Fruit fly (Drosophila melanogaster) whole organism, embryonic: Measurements from ENCODE around the gene CG42268.

Source experiments
- ATbp ChIP-seq: fragments of 200-800 bp; sonication (Bioruptor generic); optimal IDR thresholded peaks from 2 replicates; lab custom pipeline; 2017; ENCODE audit warnings: missing biosample characterization, mild to moderate bottlenecking, missing genetic modification characterization, missing genetic modification reagents
- Aef1 ChIP-seq: fragments of 200-800 bp; sonication (Bioruptor generic); IDR thresholded peaks from 3 replicates; pipeline ENCODE4 v1.3.6; 2022; ENCODE audit warnings: missing biosample characterization, missing genetic modification characterization
- Bteb2 ChIP-seq: fragments of 200-800 bp; sonication (Bioruptor generic); optimal IDR thresholded peaks from 2 replicates; lab custom pipeline; 2016; ENCODE audit warnings: missing biosample characterization, missing genetic modification characterization
- CG10209 ChIP-seq: fragments of 200-800 bp; sonication (Bioruptor generic); optimal IDR thresholded peaks from 3 replicates; lab custom pipeline; 2017; ENCODE audit warnings: missing biosample characterization, mild to moderate bottlenecking, missing genetic modification characterization, missing genetic modification reagents
- CG11504 ChIP-seq: fragments of 200-800 bp; sonication (Bioruptor generic); optimal IDR thresholded peaks from 3 replicates; lab custom pipeline; 2019; ENCODE audit warnings: missing biosample characterization, mild to moderate bottlenecking, missing genetic modification characterization, moderate library complexity
- CG11723 ChIP-seq: fragments of 200-800 bp; sonication (Bioruptor generic); optimal IDR thresholded peaks from 2 replicates; lab custom pipeline; 2017; ENCODE audit warnings: missing biosample characterization, mild to moderate bottlenecking, missing genetic modification characterization
- CG13624 ChIP-seq: fragments of 200-800 bp; sonication (Bioruptor generic); optimal IDR thresholded peaks from 2 replicates; lab custom pipeline; 2016; ENCODE audit warnings: missing biosample characterization, missing genetic modification characterization
- CG1603 ChIP-seq: fragments of 200-800 bp; sonication (Bioruptor generic); optimal IDR thresholded peaks from 2 replicates; lab custom pipeline; 2019; ENCODE audit warnings: missing biosample characterization, mild to moderate bottlenecking, missing genetic modification characterization, moderate library complexity
- CG16779 ChIP-seq: fragments of 200-800 bp; sonication (Bioruptor generic); IDR thresholded peaks from 2 replicates; pipeline ENCODE4 v1.3.6; 2022; ENCODE audit warnings: missing biosample characterization, missing genetic modification characterization
- CG2678 ChIP-seq: fragments of 200-800 bp; sonication (Bioruptor generic); optimal IDR thresholded peaks from 3 replicates; lab custom pipeline; 2019; ENCODE audit warnings: missing biosample characterization, mild to moderate bottlenecking, missing genetic modification characterization, moderate library complexity
- CG3726 ChIP-seq: fragments of 200-800 bp; sonication (Bioruptor generic); IDR thresholded peaks from 3 replicates; pipeline ENCODE4, ENCODE4 v1.3.6; 2022; ENCODE audit warnings: missing biosample characterization, missing genetic modification characterization
- CG3838 ChIP-seq: fragments of 200-800 bp; sonication (Bioruptor generic); optimal IDR thresholded peaks from 3 replicates; lab custom pipeline; 2016; ENCODE audit warnings: missing biosample characterization, missing genetic modification characterization
- CG42726 ChIP-seq: fragments of 200-800 bp; sonication (Bioruptor generic); IDR thresholded peaks from 2 replicates; pipeline ENCODE4 v1.3.6; 2022; ENCODE audit warnings: missing biosample characterization, missing genetic modification characterization; ENCODE audit not compliant: partially characterized antibody
- CG4707 ChIP-seq: fragments of 200-800 bp; sonication (Bioruptor generic); optimal IDR thresholded peaks from 2 replicates; lab custom pipeline; 2018; ENCODE audit warnings: missing biosample characterization, mild to moderate bottlenecking, missing genetic modification characterization, moderate library complexity
- CG6791 ChIP-seq: fragments of 200-800 bp; sonication (Bioruptor generic); IDR thresholded peaks from 3 replicates; pipeline ENCODE4 v1.3.6; 2022; ENCODE audit warnings: missing biosample characterization, missing genetic modification characterization; ENCODE audit not compliant: partially characterized antibody
- CG9215 ChIP-seq: fragments of 200-800 bp; sonication (Bioruptor generic); IDR thresholded peaks from 2 replicates; pipeline ENCODE4 v1.3.6; 2022; ENCODE audit warnings: missing biosample characterization, missing genetic modification characterization
- Deaf1 ChIP-seq: fragments of 200-800 bp; optimal IDR thresholded peaks from 3 replicates; lab custom pipeline; 2019; ENCODE audit warnings: missing biosample characterization, mild to moderate bottlenecking, missing genetic modification characterization, moderate library complexity
- HLH3B ChIP-seq: fragments of 200-800 bp; sonication (Bioruptor generic); IDR thresholded peaks from 2 replicates; pipeline ENCODE4 v1.3.6; 2022; ENCODE audit warnings: missing biosample characterization, missing genetic modification characterization
- HmgZ ChIP-seq: fragments of 200-800 bp; sonication (Bioruptor generic); optimal IDR thresholded peaks from 2 replicates; lab custom pipeline; 2018; ENCODE audit warnings: missing biosample characterization, mild to moderate bottlenecking, missing genetic modification characterization
- Lim3 ChIP-seq: fragments of 200-800 bp; sonication (Bioruptor generic); IDR thresholded peaks from 2 replicates; pipeline ENCODE4 v1.3.6; 2022; ENCODE audit warnings: missing biosample characterization, missing genetic modification characterization
- Med ChIP-seq: fragments of 200-800 bp; sonication (Bioruptor generic); peaks from one replicate; lab custom pipeline; 2016; ENCODE audit warnings: missing biosample characterization, missing genetic modification characterization, mild to moderate bottlenecking, inconsistent platforms, moderate library complexity
- Nf-YA ChIP-seq: fragments of 200-800 bp; sonication (Bioruptor generic); IDR thresholded peaks from 2 replicates; pipeline ENCODE4 v1.3.6; 2022; ENCODE audit warnings: missing biosample characterization, missing genetic modification characterization
- Opbp ChIP-seq: fragments of 200-800 bp; sonication (Bioruptor generic); IDR thresholded peaks from 3 replicates; pipeline ENCODE4 v1.3.6; 2022; ENCODE audit warnings: missing biosample characterization, missing genetic modification characterization; ENCODE audit not compliant: partially characterized antibody
- Poxn ChIP-seq: fragments of 200-800 bp; sonication (Bioruptor generic); IDR thresholded peaks from 2 replicates; pipeline ENCODE4 v1.3.6; 2022; ENCODE audit warnings: missing biosample characterization, missing genetic modification characterization
- Six4 ChIP-seq: fragments of 200-800 bp; sonication (Bioruptor generic); optimal IDR thresholded peaks from 2 replicates; lab custom pipeline; 2016; ENCODE audit warnings: missing biosample characterization, missing genetic modification characterization
- Ssrp ChIP-seq: fragments of 200-800 bp; sonication (Bioruptor generic); optimal IDR thresholded peaks from 2 replicates; lab custom pipeline; 2018; ENCODE audit warnings: missing biosample characterization, mild to moderate bottlenecking, missing genetic modification characterization, moderate library complexity
- Trl ChIP-seq, 3 experiments: fragments of >200 bp in 2 of 3; fragments of 200-800 bp in 1 of 3; sonication (Bioruptor generic) in 1 of 3; optimal IDR thresholded peaks; 2 replicates in 1 of 3; 3 replicates in 2 of 3; lab custom pipeline; 2016 to 2017; ENCODE audit warnings: missing biosample characterization in 1 of 3, missing genetic modification characterization in 1 of 3
- bbx ChIP-seq: fragments of 200-800 bp; sonication (Bioruptor generic); IDR thresholded peaks from 2 replicates; pipeline ENCODE4 v1.3.6; 2022; ENCODE audit warnings: missing biosample characterization, missing genetic modification characterization; ENCODE audit not compliant: partially characterized antibody
- cad ChIP-seq: fragments of >200 bp; optimal IDR thresholded peaks from 2 replicates; lab custom pipeline; 2017; ENCODE audit warnings: missing biosample characterization, missing genetic modification characterization
- chinmo ChIP-seq: fragments of 200-800 bp; sonication (Bioruptor generic); IDR thresholded peaks from 4 replicates; pipeline ENCODE4 v1.3.6; 2022; ENCODE audit warnings: missing biosample characterization, missing genetic modification characterization; ENCODE audit not compliant: partially characterized antibody
- chm ChIP-seq: fragments of 200-800 bp; sonication (Bioruptor generic); IDR thresholded peaks from 2 replicates; pipeline ENCODE4 v1.3.6; 2022; ENCODE audit warnings: missing biosample characterization, missing genetic modification characterization
- crc ChIP-seq: fragments of 200-800 bp; sonication (Bioruptor generic); optimal IDR thresholded peaks from 2 replicates; lab custom pipeline; 2016; ENCODE audit warnings: missing biosample characterization, missing genetic modification characterization
- crol ChIP-seq: fragments of 200-800 bp; sonication (Bioruptor generic); IDR thresholded peaks from 2 replicates; pipeline ENCODE4 v1.3.6; 2022; ENCODE audit warnings: missing biosample characterization, missing genetic modification characterization
- dmrt99B ChIP-seq: fragments of 200-800 bp; sonication (Bioruptor generic); optimal IDR thresholded peaks from 2 replicates; lab custom pipeline; 2018; ENCODE audit warnings: missing biosample characterization, mild to moderate bottlenecking, missing genetic modification characterization, moderate library complexity
- ems ChIP-seq: fragments of 200-800 bp; sonication (Bioruptor generic); optimal IDR thresholded peaks from 3 replicates; lab custom pipeline; 2016; ENCODE audit warnings: missing biosample characterization, missing genetic modification characterization
- fd3F ChIP-seq: fragments of 200-800 bp; sonication (Bioruptor generic); optimal IDR thresholded peaks from 2 replicates; lab custom pipeline; 2018; ENCODE audit warnings: missing biosample characterization, mild to moderate bottlenecking, missing genetic modification characterization, moderate library complexity
- fu2 ChIP-seq: fragments of 200-800 bp; sonication (Bioruptor generic); optimal IDR thresholded peaks from 2 replicates; lab custom pipeline; 2016; ENCODE audit warnings: missing biosample characterization, missing genetic modification characterization
- gce ChIP-seq: fragments of 200-800 bp; sonication (Bioruptor generic); IDR thresholded peaks from 3 replicates; pipeline ENCODE4 v1.3.6; 2022; ENCODE audit warnings: missing biosample characterization, missing genetic modification characterization
- gem ChIP-seq: fragments of 200-800 bp; sonication (Bioruptor generic); optimal IDR thresholded peaks from 2 replicates; lab custom pipeline; 2019; ENCODE audit warnings: missing biosample characterization, mild to moderate bottlenecking, missing genetic modification characterization, moderate library complexity
- kah ChIP-seq: fragments of 200-800 bp; sonication (Bioruptor generic); optimal IDR thresholded peaks from 2 replicates; lab custom pipeline; 2018; ENCODE audit warnings: missing biosample characterization, mild to moderate bottlenecking, missing genetic modification characterization
- kay ChIP-seq: fragments of 200-800 bp; sonication (Bioruptor generic); optimal IDR thresholded peaks from 2 replicates; lab custom pipeline; 2016; ENCODE audit warnings: missing biosample characterization, missing genetic modification characterization
- kni ChIP-seq: fragments of 200-800 bp; sonication (Bioruptor generic); optimal IDR thresholded peaks from 3 replicates; lab custom pipeline; 2017; ENCODE audit warnings: mild to moderate bottlenecking, missing biosample characterization, missing genetic modification reagents, missing genetic modification characterization
- lab ChIP-seq: fragments of 200-800 bp; sonication (Bioruptor generic); optimal IDR thresholded peaks from 3 replicates; lab custom pipeline; 2017; ENCODE audit warnings: missing biosample characterization, missing genetic modification characterization, mild to moderate bottlenecking, moderate library complexity, missing genetic modification reagents
- lbe ChIP-seq: fragments of 200-800 bp; sonication (Bioruptor generic); optimal IDR thresholded peaks from 2 replicates; lab custom pipeline; 2016; ENCODE audit warnings: missing biosample characterization, mild to moderate bottlenecking, missing genetic modification characterization
- nerfin-1 ChIP-seq: fragments of 200-800 bp; sonication (Bioruptor generic); optimal IDR thresholded peaks from 3 replicates; lab custom pipeline; 2019; ENCODE audit warnings: missing biosample characterization, mild to moderate bottlenecking, missing genetic modification characterization, moderate library complexity
- schlank ChIP-seq: fragments of 200-800 bp; sonication (Bioruptor generic); optimal IDR thresholded peaks from 2 replicates; lab custom pipeline; 2018; ENCODE audit warnings: missing biosample characterization, mild to moderate bottlenecking, missing genetic modification characterization
- so ChIP-seq: fragments of 200-800 bp; sonication (Bioruptor generic); IDR thresholded peaks from 3 replicates; pipeline ENCODE4 v1.3.6; 2022; ENCODE audit warnings: missing biosample characterization, missing genetic modification characterization
- toy ChIP-seq: fragments of 200-800 bp; sonication (Bioruptor generic); IDR thresholded peaks from 2 replicates; pipeline ENCODE4 v1.3.6; 2022; ENCODE audit warnings: missing biosample characterization, missing genetic modification characterization

CG42268 gene

dm6 chr3L:9692892-9693551 is 67.2 kb downstream of the CG42268 start (continued):
- TF ChIP-seq fd3F (GFP tag; lab: Kevin White, UChicago) (peak; percentile 93), chinmo (GFP tag; lab: Robert Waterston, UW) (0 out of 4 replicates have a peak, but pooled peaks have one; percentile 16), HLH3B (GFP tag; lab: Robert Waterston, UW) (peak; percentile 88; the same call in 1 of the 2 replicates), gem (tag; lab: Kevin White, UChicago) (peak; percentile 98), Aef1 (GFP tag; lab: Robert Waterston, UW) (peak; percentile 85), Six4 (peak; percentile 94), chm (GFP tag; lab: Robert Waterston, UW) (peak; percentile 68; the same call in 1 of the 2 replicates), CG9215 (GFP tag; lab: Robert Waterston, UW) (peak; percentile 92), cad (GFP tag; lab: Kevin White, UChicago) (no peak), fu2 (GFP tag; lab: Kevin White, UChicago) (peak; percentile 97), schlank (tag; lab: Kevin White, UChicago) (peak; percentile 85), CG4707 (peak; percentile 63), Lim3 (peak; percentile 68), Deaf1 (tag; lab: Kevin White, UChicago) (peak; percentile 81), CG11723 (peak; percentile 95), CG16779 (GFP tag; lab: Robert Waterston, UW) (peak; percentile 59; the same call in 1 of the 2 replicates), Nf-YA (GFP tag; lab: Robert Waterston, UW) (peak; percentile 71), lbe (GFP tag; lab: Kevin White, UChicago) (peak; percentile 78), HmgZ (tag; lab: Kevin White, UChicago) (peak; percentile 93), kah (GFP tag; lab: Kevin White, UChicago) (no peak), lab (GFP tag; lab: Kevin White, UChicago) (peak; percentile 97), CG2678 (tag; lab: Kevin White, UChicago) (peak; percentile 98), Trl (optimal IDR thresholded peaks at IDR 0.05; lab: Kevin White, UChicago) (peak in 1 of 2 experiments; percentile 68), Trl (GFP tag; optimal IDR thresholded peaks at IDR 0.05; lab: Kevin White, UChicago) (peak; percentile 95), dmrt99B (tag; lab: Kevin White, UChicago) (peak; percentile 97), CG1603 (peak; percentile 86), crol (GFP tag; lab: Robert Waterston, UW) (no peak; the same call in 1 of the 2 replicates), bbx (GFP tag; lab: Robert Waterston, UW) (no peak), nerfin-1 (tag; lab: Kevin White, UChicago) (peak; percentile 91), Opbp (GFP tag; lab: Robert Waterston, UW) (no peak), gce (GFP tag; lab: Robert Waterston, UW) (peak; percentile 72; the same call in 2 of the 3 replicates), CG10209 (GFP tag; lab: Kevin White, UChicago) (peak; percentile 97), CG11504 (peak; percentile 96), kni (peak; percentile 90), Med (GFP tag; lab: Kevin White, UChicago) (peak; percentile 99), ATbp (GFP tag; lab: Kevin White, UChicago) (peak; percentile 92), CG6791 (GFP tag; lab: Robert Waterston, UW) (no peak), ems (GFP tag; lab: Kevin White, UChicago) (peak; percentile 96), Ssrp (tag; lab: Kevin White, UChicago) (peak; percentile 96), crc (GFP tag; lab: Kevin White, UChicago) (peak; percentile 93), CG3726 (GFP tag; lab: Robert Waterston, UW) (peak; percentile 86), Bteb2 (GFP tag; lab: Kevin White, UChicago) (peak; percentile 96), CG42726 (GFP tag; lab: Robert Waterston, UW) (no peak), toy (GFP tag; lab: Robert Waterston, UW) (peak; percentile 71), so (peak; percentile 86; the same call in 2 of the 3 replicates), Poxn (GFP tag; lab: Robert Waterston, UW) (peak; percentile 75), kay (GFP tag; lab: Kevin White, UChicago) (peak; percentile 95), CG3838 (peak; percentile 87), CG13624 (GFP tag; lab: Kevin White, UChicago) (peak; percentile 98)
